Worm (Caenorhabditis elegans): ENCODE measurements around the gene col-132.

ce11 chrIV:13066044-13066443, 24.8 kb downstream of the col-132 start:
- TF ChIP-seq ztf-23 (GFP tag; IDR thresholded peaks at IDR 0.05) = no peak
- no peak for TF ChIP-seq tab-1 (GFP tag; IDR thresholded peaks at IDR 0.05)
- TF ChIP-seq ztf-29 (GFP tag; IDR thresholded peaks at IDR 0.05) = no peak
- TF ChIP-seq T22C8.4 (GFP tag; IDR thresholded peaks at IDR 0.05) = no peak
- no peak for TF ChIP-seq cog-1 (tag; optimal IDR thresholded peaks at IDR 0.05)
